Fruit fly (Drosophila melanogaster) whole organism, embryonic: ENCODE results near the gene Pp2A-29B.

ENCODE experiments used
- Aef1 ChIP-seq: fragments of 200-800 bp; sonication (Bioruptor generic); IDR thresholded peaks from 3 replicates; pipeline ENCODE4 v1.3.6; 2022; ENCODE audit warnings: missing biosample characterization, missing genetic modification characterization
- CG10959 ChIP-seq: fragments of 200-800 bp; sonication (Bioruptor generic); IDR thresholded peaks from 2 replicates; pipeline ENCODE4 v1.3.6; 2022; ENCODE audit warnings: missing biosample characterization, missing genetic modification characterization
- CG11456 ChIP-seq: fragments of 200-800 bp; sonication (Bioruptor generic); IDR thresholded peaks from 3 replicates; pipeline ENCODE4 v1.3.6; 2022; ENCODE audit warnings: missing biosample characterization, missing genetic modification characterization
- CG12071 ChIP-seq: fragments of 200-800 bp; sonication (Bioruptor generic); optimal IDR thresholded peaks from 3 replicates; lab custom pipeline; 2018; ENCODE audit warnings: missing biosample characterization, mild to moderate bottlenecking, missing genetic modification characterization
- CG12299 ChIP-seq: fragments of 200-800 bp; sonication (Bioruptor generic); optimal IDR thresholded peaks from 2 replicates; lab custom pipeline; 2018; ENCODE audit warnings: missing biosample characterization, mild to moderate bottlenecking, missing genetic modification characterization
- CG13287 ChIP-seq: fragments of 200-800 bp; sonication (Bioruptor generic); IDR thresholded peaks from 2 replicates; pipeline ENCODE4 v1.3.6; 2022; ENCODE audit warnings: missing biosample characterization, missing genetic modification characterization; ENCODE audit not compliant: partially characterized antibody
- CG14667 ChIP-seq: fragments of 200-800 bp; sonication (Bioruptor generic); IDR thresholded peaks from 2 replicates; pipeline ENCODE4 v1.3.6; 2022; ENCODE audit warnings: missing biosample characterization, missing genetic modification characterization
- CG14860 ChIP-seq: fragments of 200-800 bp; sonication (Bioruptor generic); IDR thresholded peaks from 3 replicates; pipeline ENCODE4 v1.3.6; 2022; ENCODE audit warnings: missing biosample characterization, missing genetic modification characterization; ENCODE audit not compliant: partially characterized antibody
- CG16779 ChIP-seq: fragments of 200-800 bp; sonication (Bioruptor generic); IDR thresholded peaks from 2 replicates; pipeline ENCODE4 v1.3.6; 2022; ENCODE audit warnings: missing biosample characterization, missing genetic modification characterization
- CG16813 ChIP-seq: fragments of 200-800 bp; sonication (Bioruptor generic); IDR thresholded peaks from 3 replicates; pipeline ENCODE4 v1.3.6; 2022; ENCODE audit warnings: missing biosample characterization, missing genetic modification characterization; ENCODE audit not compliant: partially characterized antibody
- CG2712 ChIP-seq: fragments of 200-800 bp; optimal IDR thresholded peaks from 3 replicates; lab custom pipeline; 2019; ENCODE audit warnings: missing biosample characterization, mild to moderate bottlenecking, missing genetic modification characterization, moderate library complexity
- CG6654 ChIP-seq: fragments of 200-800 bp; sonication (Bioruptor generic); optimal IDR thresholded peaks from 2 replicates; lab custom pipeline; 2017; ENCODE audit warnings: missing biosample characterization, mild to moderate bottlenecking, missing genetic modification characterization
- CG8478 ChIP-seq: fragments of >200 bp; optimal IDR thresholded peaks from 2 replicates; lab custom pipeline; 2018
- CG9609 ChIP-seq: fragments of 200-800 bp; sonication (Bioruptor generic); optimal IDR thresholded peaks from 3 replicates; lab custom pipeline; 2016; ENCODE audit warnings: missing biosample characterization, missing genetic modification characterization
- D19B ChIP-seq: fragments of 200-800 bp; sonication (Bioruptor generic); optimal IDR thresholded peaks from 2 replicates; lab custom pipeline; 2017; ENCODE audit warnings: missing biosample characterization, mild to moderate bottlenecking, missing genetic modification characterization
- Deaf1 ChIP-seq: fragments of 200-800 bp; optimal IDR thresholded peaks from 3 replicates; lab custom pipeline; 2019; ENCODE audit warnings: missing biosample characterization, mild to moderate bottlenecking, missing genetic modification characterization, moderate library complexity
- Dll ChIP-seq: fragments of 200-800 bp; sonication (Bioruptor generic); IDR thresholded peaks from 4 replicates; pipeline ENCODE4 v1.3.6; 2022; ENCODE audit warnings: missing biosample characterization, missing genetic modification characterization; ENCODE audit not compliant: partially characterized antibody
- Dp ChIP-seq: fragments of 200-800 bp; sonication (Bioruptor generic); optimal IDR thresholded peaks from 2 replicates; lab custom pipeline; 2018; ENCODE audit warnings: missing biosample characterization, mild to moderate bottlenecking, missing genetic modification characterization, moderate library complexity
- Eip74EF ChIP-seq, 2 experiments: fragments of 200-800 bp in 1 of 2; fragments of >200 bp in 1 of 2; sonication (Bioruptor generic) in 1 of 2; optimal IDR thresholded peaks; 2 replicates each; lab custom pipeline; 2017 to 2019; ENCODE audit warnings: missing biosample characterization in 2 of 2, missing genetic modification characterization in 2 of 2, mild to moderate bottlenecking in 1 of 2, moderate library complexity in 1 of 2
- Gug ChIP-seq: fragments of 200-800 bp; sonication (Bioruptor generic); IDR thresholded peaks from 4 replicates; pipeline ENCODE4 v1.3.6; 2022; ENCODE audit warnings: missing biosample characterization, missing genetic modification characterization
- Hmx ChIP-seq: fragments of 200-800 bp; sonication (Bioruptor generic); optimal IDR thresholded peaks from 2 replicates; lab custom pipeline; 2016; ENCODE audit warnings: missing biosample characterization, missing genetic modification characterization
- Kr ChIP-seq: fragments of 200-800 bp; sonication (Bioruptor generic); optimal IDR thresholded peaks from 2 replicates; lab custom pipeline; 2017; ENCODE audit warnings: missing biosample characterization, mild to moderate bottlenecking, missing genetic modification characterization
- NC2α ChIP-seq: fragments of 200-800 bp; sonication (Bioruptor generic); optimal IDR thresholded peaks from 2 replicates; lab custom pipeline; 2016; ENCODE audit warnings: missing biosample characterization, missing genetic modification characterization
- NC2β ChIP-seq: fragments of 200-800 bp; sonication (Bioruptor generic); optimal IDR thresholded peaks from 2 replicates; lab custom pipeline; 2016; ENCODE audit warnings: missing biosample characterization, missing genetic modification characterization
- NFAT ChIP-seq: fragments of 200-800 bp; sonication (Bioruptor generic); IDR thresholded peaks from 2 replicates; pipeline ENCODE4 v1.3.6; 2022; ENCODE audit warnings: missing biosample characterization, missing genetic modification characterization
- Oaz ChIP-seq: fragments of 200-800 bp; sonication (Bioruptor generic); IDR thresholded peaks from 2 replicates; pipeline ENCODE4 v1.3.6; 2022; ENCODE audit warnings: missing biosample characterization, missing genetic modification characterization
- Pdp1 ChIP-seq, 2 experiments: fragments of 200-800 bp; sonication (Bioruptor generic); optimal IDR thresholded peaks; 3 replicates each; lab custom pipeline; 2016; ENCODE audit warnings: missing biosample characterization in 2 of 2, missing genetic modification characterization in 2 of 2, mild to moderate bottlenecking in 1 of 2, moderate library complexity in 1 of 2
- Poxn ChIP-seq: fragments of 200-800 bp; sonication (Bioruptor generic); IDR thresholded peaks from 2 replicates; pipeline ENCODE4 v1.3.6; 2022; ENCODE audit warnings: missing biosample characterization, missing genetic modification characterization
- Ptx1 ChIP-seq: fragments of 200-800 bp; sonication (Bioruptor generic); IDR thresholded peaks from 2 replicates; pipeline ENCODE4 v1.3.6; 2022; ENCODE audit warnings: missing biosample characterization, missing genetic modification characterization
- Rx ChIP-seq: fragments of 200-800 bp; sonication (Bioruptor generic); IDR thresholded peaks from 2 replicates; pipeline ENCODE4 v1.3.6; 2022; ENCODE audit warnings: missing biosample characterization, missing genetic modification characterization
- Scr ChIP-seq: fragments of 200-800 bp; sonication (Bioruptor generic); IDR thresholded peaks from 2 replicates; pipeline ENCODE4 v1.3.6; 2022; ENCODE audit warnings: missing biosample characterization, missing genetic modification characterization; ENCODE audit not compliant: partially characterized antibody
- abd-A ChIP-seq: fragments of 200-800 bp; sonication (Bioruptor generic); optimal IDR thresholded peaks from 3 replicates; lab custom pipeline; 2019; ENCODE audit warnings: missing biosample characterization, mild to moderate bottlenecking, missing genetic modification characterization, moderate library complexity
- bbx ChIP-seq: fragments of 200-800 bp; sonication (Bioruptor generic); IDR thresholded peaks from 2 replicates; pipeline ENCODE4 v1.3.6; 2022; ENCODE audit warnings: missing biosample characterization, missing genetic modification characterization; ENCODE audit not compliant: partially characterized antibody
- fd102C ChIP-seq: fragments of 200-800 bp; sonication (Bioruptor generic); optimal IDR thresholded peaks from 2 replicates; lab custom pipeline; 2018; ENCODE audit warnings: missing biosample characterization, mild to moderate bottlenecking, missing genetic modification characterization, moderate library complexity
- grau ChIP-seq: fragments of 200-800 bp; optimal IDR thresholded peaks from 3 replicates; lab custom pipeline; 2019; ENCODE audit warnings: missing biosample characterization, mild to moderate bottlenecking, missing genetic modification characterization, moderate library complexity
- hkb ChIP-seq, 2 experiments: fragments of 200-800 bp in 1 of 2; fragments of >200 bp in 1 of 2; sonication (Bioruptor generic) in 1 of 2; IDR thresholded peaks in 1 of 2; optimal IDR thresholded peaks in 1 of 2; 2 replicates each; pipeline versions ENCODE4 v1.3.6 to Lab custom; 2017 to 2022; ENCODE audit warnings: missing biosample characterization in 1 of 2, missing genetic modification characterization in 1 of 2
- ken ChIP-seq: fragments of 200-800 bp; sonication (Bioruptor generic); IDR thresholded peaks from 3 replicates; pipeline ENCODE4 v1.3.6; 2022; ENCODE audit warnings: missing biosample characterization, missing genetic modification characterization
- kni ChIP-seq: fragments of 200-800 bp; sonication (Bioruptor generic); optimal IDR thresholded peaks from 3 replicates; lab custom pipeline; 2017; ENCODE audit warnings: mild to moderate bottlenecking, missing biosample characterization, missing genetic modification reagents, missing genetic modification characterization
- lab ChIP-seq: fragments of 200-800 bp; sonication (Bioruptor generic); optimal IDR thresholded peaks from 3 replicates; lab custom pipeline; 2017; ENCODE audit warnings: missing biosample characterization, missing genetic modification characterization, mild to moderate bottlenecking, moderate library complexity, missing genetic modification reagents
- mirr ChIP-seq: fragments of 200-800 bp; sonication (Bioruptor generic); optimal IDR thresholded peaks from 3 replicates; lab custom pipeline; 2018; ENCODE audit warnings: missing biosample characterization, mild to moderate bottlenecking, missing genetic modification characterization
- nom ChIP-seq: fragments of 200-800 bp; sonication (Bioruptor generic); optimal IDR thresholded peaks from 2 replicates; lab custom pipeline; 2017; ENCODE audit warnings: missing biosample characterization, missing genetic modification characterization, mild to moderate bottlenecking, moderate library complexity, missing genetic modification reagents
- oc ChIP-seq: fragments of 200-800 bp; sonication (Bioruptor generic); optimal IDR thresholded peaks from 2 replicates; lab custom pipeline; 2018; ENCODE audit warnings: missing biosample characterization, mild to moderate bottlenecking, missing genetic modification characterization, moderate library complexity
- pho ChIP-seq: fragments of 200-800 bp; sonication (Bioruptor generic); optimal IDR thresholded peaks from 2 replicates; lab custom pipeline; 2016; ENCODE audit warnings: missing biosample characterization, missing genetic modification characterization
- pum ChIP-seq: fragments of 200-800 bp; sonication (Bioruptor generic); optimal IDR thresholded peaks from 2 replicates; lab custom pipeline; 2016; ENCODE audit warnings: missing biosample characterization, missing genetic modification characterization
- salm ChIP-seq: fragments of 200-800 bp; sonication (Bioruptor generic); optimal IDR thresholded peaks from 2 replicates; lab custom pipeline; 2018; ENCODE audit warnings: missing biosample characterization, mild to moderate bottlenecking, missing genetic modification characterization
- scrt ChIP-seq: fragments of 200-800 bp; sonication (Bioruptor generic); optimal IDR thresholded peaks from 2 replicates; lab custom pipeline; 2018; ENCODE audit warnings: missing biosample characterization, mild to moderate bottlenecking, missing genetic modification characterization, moderate library complexity
- sob ChIP-seq: fragments of 200-800 bp; sonication (Bioruptor generic); IDR thresholded peaks from 2 replicates; pipeline ENCODE4 v1.3.6; 2022; ENCODE audit warnings: missing biosample characterization, missing genetic modification characterization

The Pp2A-29B gene

dm6 chr2L:8364006-8364956 lies 1.6 kb upstream of the Pp2A-29B start, which contains the start of the genes RpS13 and CSN8 (continued):
- TF ChIP-seq CG6654 (GFP tag; lab: Kevin White, UChicago) (no peak), grau (tag; lab: Kevin White, UChicago) (peak; percentile 7), CG9609 (GFP tag; lab: Kevin White, UChicago) (no peak), NC2α (no peak), abd-A (tag; lab: Kevin White, UChicago) (peak; percentile 35), Eip74EF (GFP tag; optimal IDR thresholded peaks at IDR 0.05; lab: Kevin White, UChicago) (no peak), Pdp1 (GFP tag; optimal IDR thresholded peaks at IDR 0.05; lab: Kevin White, UChicago) (peak in 1 of 2 experiments; percentile 9), CG13287 (GFP tag; lab: Robert Waterston, UW) (peak; percentile 96), bbx (GFP tag; lab: Robert Waterston, UW) (peak; percentile 91), pum (GFP tag; lab: Kevin White, UChicago) (no peak), fd102C (GFP tag; lab: Kevin White, UChicago) (no peak), NC2β (GFP tag; lab: Kevin White, UChicago) (peak; percentile 43), nom (GFP tag; lab: Kevin White, UChicago) (peak; percentile 32), Poxn (GFP tag; lab: Robert Waterston, UW) (no peak), CG11456 (GFP tag; lab: Robert Waterston, UW) (no peak), CG16779 (GFP tag; lab: Robert Waterston, UW) (0 out of 2 replicates have a peak, but pooled peaks have one; percentile 31), Scr (GFP tag; lab: Robert Waterston, UW) (peak; percentile 98), kni (peak; percentile 66), Hmx (GFP tag; lab: Kevin White, UChicago) (no peak), Oaz (no peak), CG8478 (lab: Kevin White, UChicago) (no peak), Deaf1 (tag; lab: Kevin White, UChicago) (no peak), Ptx1 (GFP tag; lab: Robert Waterston, UW) (no peak), NFAT (GFP tag; lab: Robert Waterston, UW) (no peak), scrt (GFP tag; lab: Kevin White, UChicago) (peak; percentile 10), mirr (no peak), Gug (no peak), CG14860 (GFP tag; lab: Robert Waterston, UW) (peak; percentile 92), Kr (GFP tag; lab: Kevin White, UChicago) (no peak), CG12071 (GFP tag; lab: Kevin White, UChicago) (no peak), CG16813 (GFP tag; lab: Robert Waterston, UW) (peak; percentile 95), CG10959 (GFP tag; lab: Robert Waterston, UW) (no peak), Dp (GFP tag; lab: Kevin White, UChicago) (peak; percentile 34), Dll (peak; percentile 97), oc (no peak), pho (GFP tag; lab: Kevin White, UChicago) (peak; percentile 29), CG12299 (tag; lab: Kevin White, UChicago) (peak; percentile 56), D19B (no peak), Aef1 (GFP tag; lab: Robert Waterston, UW) (no peak), sob (peak; percentile 54; the same call in 1 of the 2 replicates), CG14667 (GFP tag; lab: Robert Waterston, UW) (no peak), hkb (optimal IDR thresholded peaks at IDR 0.05; lab: Kevin White, UChicago) (no peak), hkb (GFP tag; IDR thresholded peaks at IDR 0.05; lab: Robert Waterston, UW) (0 out of 2 replicates have a peak, but pooled peaks have one; percentile 12), salm (tag; lab: Kevin White, UChicago) (peak; percentile 4), CG2712 (tag; lab: Kevin White, UChicago) (peak; percentile 33), ken (GFP tag; lab: Robert Waterston, UW) (no peak), Rx (GFP tag; lab: Robert Waterston, UW) (no peak), lab (GFP tag; lab: Kevin White, UChicago) (peak; percentile 25)
